Fruit fly (Drosophila melanogaster): ENCODE data around the gene C3G.

C3G gene

dm6 chrX:6843841-6844440 is 40.5 kb upstream of the C3G start, which contains the start of the genes CG14435 and Tmf (continued):
- peak; percentile 87 for TF ChIP-seq CG14014 (GFP tag; IDR thresholded peaks at IDR 0.05)
- peak; percentile 47 for TF ChIP-seq CG5180 (GFP tag; optimal IDR thresholded peaks at IDR 0.05)
- peak; percentile 80 for TF ChIP-seq CG30431 (GFP tag; optimal IDR thresholded peaks at IDR 0.05)
- peak; percentile 36 for TF ChIP-seq Sry-δ (GFP tag; optimal IDR thresholded peaks at IDR 0.05)
- TF ChIP-seq CG12155 (GFP tag; optimal IDR thresholded peaks at IDR 0.05): peak; percentile 81
- TF ChIP-seq CG4617 (GFP tag; optimal IDR thresholded peaks at IDR 0.05; ENCODE audit: borderline replicate concordance): no peak
- TF ChIP-seq CG9817 (tag; optimal IDR thresholded peaks at IDR 0.05): peak; percentile 87
- TF ChIP-seq NFAT (GFP tag; IDR thresholded peaks at IDR 0.05): peak; percentile 90
- peak; percentile 42 for TF ChIP-seq Spps (tag; optimal IDR thresholded peaks at IDR 0.05)
- peak; percentile 8 for TF ChIP-seq fd102C (GFP tag; optimal IDR thresholded peaks at IDR 0.05)
- TF ChIP-seq CG15073 (GFP tag; optimal IDR thresholded peaks at IDR 0.05): no peak
- TF ChIP-seq CG14050 (GFP tag; IDR thresholded peaks at IDR 0.05): peak; percentile 69
- peak; percentile 81 for TF ChIP-seq CG17328 (GFP tag; IDR thresholded peaks at IDR 0.05)
- peak; percentile 80 for TF ChIP-seq CG32767 (GFP tag; IDR thresholded peaks at IDR 0.05)
- TF ChIP-seq HLH4C (GFP tag; IDR thresholded peaks at IDR 0.05; ENCODE audit: partially characterized antibody): peak; percentile 56; the same call in 1 of the 3 replicates
- peak; percentile 58; the same call in 1 of the 3 replicates for TF ChIP-seq otp (GFP tag; IDR thresholded peaks at IDR 0.05)
- TF ChIP-seq bbx (GFP tag; IDR thresholded peaks at IDR 0.05; ENCODE audit: partially characterized antibody): peak; percentile 47; the same call in 1 of the 2 replicates
- peak; percentile 58 for TF ChIP-seq CG11696 (GFP tag; IDR thresholded peaks at IDR 0.05)
- peak; percentile 79 for TF ChIP-seq CG2116 (GFP tag; optimal IDR thresholded peaks at IDR 0.05)
- TF ChIP-seq CG12659 (GFP tag; optimal IDR thresholded peaks at IDR 0.05): peak; percentile 93
- peak; percentile 59 for TF ChIP-seq kah (GFP tag; optimal IDR thresholded peaks at IDR 0.05)
- TF ChIP-seq CG6272 (GFP tag; IDR thresholded peaks at IDR 0.05): peak; percentile 87
- peak; percentile 91 for TF ChIP-seq Rfx (GFP tag; IDR thresholded peaks at IDR 0.05)
- peak; percentile 85 for TF ChIP-seq sug (tag; optimal IDR thresholded peaks at IDR 0.05)
- TF ChIP-seq ewg (GFP tag; optimal IDR thresholded peaks at IDR 0.05): peak; percentile 67
- peak; percentile 15 for TF ChIP-seq CG1792 (GFP tag; optimal IDR thresholded peaks at IDR 0.05)
- peak; percentile 54 for TF ChIP-seq CG3407 (GFP tag; optimal IDR thresholded peaks at IDR 0.05)
- peak; percentile 16 for TF ChIP-seq schlank (tag; optimal IDR thresholded peaks at IDR 0.05)
- peak; percentile 72 for TF ChIP-seq CG8765 (GFP tag; IDR thresholded peaks at IDR 0.05)
- TF ChIP-seq CG6854 (GFP tag; optimal IDR thresholded peaks at IDR 0.05): peak; percentile 43
- TF ChIP-seq CG7786 (GFP tag; optimal IDR thresholded peaks at IDR 0.05): peak; percentile 55
- TF ChIP-seq ab (GFP tag; optimal IDR thresholded peaks at IDR 0.05): no peak
- peak; percentile 58 for TF ChIP-seq CG17802 (tag; optimal IDR thresholded peaks at IDR 0.05)
- peak; percentile 80 for TF ChIP-seq Atf6 (GFP tag; IDR thresholded peaks at IDR 0.05)
- peak; percentile 67 for TF ChIP-seq CG31224 (GFP tag; IDR thresholded peaks at IDR 0.05)
- TF ChIP-seq CG15479 (GFP tag; optimal IDR thresholded peaks at IDR 0.05): peak; percentile 3
- TF ChIP-seq tna (GFP tag; IDR thresholded peaks at IDR 0.05; ENCODE audit: partially characterized antibody): 0 out of 2 replicates have a peak, but pooled peaks have one; percentile 8
- TF ChIP-seq MTF-1 (GFP tag; optimal IDR thresholded peaks at IDR 0.05; ENCODE audit: borderline replicate concordance): peak; percentile 32
- TF ChIP-seq Hr39 (optimal IDR thresholded peaks at IDR 0.05): no peak
- TF ChIP-seq CG3163 (GFP tag; optimal IDR thresholded peaks at IDR 0.05): no peak
- no peak for TF ChIP-seq pan (optimal IDR thresholded peaks at IDR 0.05)
- peak in 1 of 2 experiments; percentile 82 for TF ChIP-seq pan (GFP tag; optimal IDR thresholded peaks at IDR 0.05 in 1 of 2, IDR thresholded peaks at IDR 0.05 in 1 of 2)
- peak; percentile 87 for TF ChIP-seq CG4404 (GFP tag; IDR thresholded peaks at IDR 0.05)
- 0 out of 3 replicates have a peak, but pooled peaks have one; percentile 50 for TF ChIP-seq vnd (GFP tag; IDR thresholded peaks at IDR 0.05; ENCODE audit: partially characterized antibody)
- peak; percentile 72 for TF ChIP-seq croc (GFP tag; conservative IDR thresholded peaks at IDR 0.05)
- peak in 1 of 2 experiments; percentile 46 for TF ChIP-seq Hr78 (GFP tag; optimal IDR thresholded peaks at IDR 0.05)
- no peak for TF ChIP-seq CG1603 (tag; optimal IDR thresholded peaks at IDR 0.05)
- peak; percentile 64 for TF ChIP-seq CG1024 (GFP tag; IDR thresholded peaks at IDR 0.05)
- peak; percentile 86 for TF ChIP-seq CG15696 (tag; optimal IDR thresholded peaks at IDR 0.05)
- TF ChIP-seq h (optimal IDR thresholded peaks at IDR 0.05): no peak

Measured in whole organism, embryonic.